Worm (Caenorhabditis elegans) whole organism, midembryonic: ENCODE data around the gene rcat-1.

Experiments
- T22C8.4 ChIP-seq: fragments of 200-800 bp; sonication (Bioruptor generic); IDR thresholded peaks from 2 replicates; pipeline ENCODE4 v1.3.6; 2022; ENCODE audit warnings: missing genetic modification characterization, missing compliant biosample characterization
- klf-2 ChIP-seq: fragments of 200-800 bp; sonication (Bioruptor generic); conservative IDR thresholded peaks from 2 replicates; pipeline ENCODE4 v1.3.6; 2022; ENCODE audit warnings: missing genetic modification reagents, missing genetic modification characterization, missing compliant biosample characterization
- med-1 ChIP-seq: sonication (generic microtip); optimal IDR thresholded peaks from 2 replicates; lab custom pipeline; 2017; ENCODE audit warnings: missing genetic modification characterization, mild to moderate bottlenecking, missing compliant biosample characterization, antibody characterized with exemption, missing genetic modification reagents; ENCODE audit not compliant: insufficient read depth
- ref-1 ChIP-seq: fragments of 200-800 bp; sonication (Bioruptor generic); conservative IDR thresholded peaks from 2 replicates; pipeline ENCODE4 v1.3.6; 2022; ENCODE audit warnings: missing genetic modification reagents, missing genetic modification characterization, missing compliant biosample characterization
- tab-1 ChIP-seq: fragments of 200-800 bp; sonication (Bioruptor generic); IDR thresholded peaks from 2 replicates; pipeline ENCODE4 v1.3.6; 2022; ENCODE audit warnings: missing genetic modification characterization, missing compliant biosample characterization
- ztf-29 ChIP-seq: fragments of 200-800 bp; sonication (Bioruptor generic); IDR thresholded peaks from 2 replicates; pipeline ENCODE4 v1.3.6; 2022; ENCODE audit warnings: missing genetic modification reagents, missing genetic modification characterization, missing compliant biosample characterization

DNA sequence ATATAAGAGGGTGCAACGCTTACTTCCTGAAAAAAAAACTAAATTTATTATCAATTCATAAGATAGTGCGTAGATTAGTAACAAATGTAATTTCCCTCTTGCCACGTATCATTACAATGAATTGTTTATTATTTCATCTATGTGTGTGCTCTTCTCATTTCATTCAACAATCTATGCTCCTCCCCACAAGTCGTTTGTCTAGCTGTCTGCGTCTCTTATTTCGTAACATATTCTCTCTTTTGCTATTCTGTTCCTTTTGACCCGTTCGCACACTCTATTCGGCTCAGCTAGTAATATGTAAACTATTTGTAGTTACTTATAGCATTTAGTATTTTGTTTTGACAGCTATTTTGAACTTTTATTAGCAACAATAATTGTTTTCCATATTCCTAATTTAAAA is 26.8 kb upstream of the rcat-1 start:
- TF ChIP-seq T22C8.4 (GFP tag; lab: Robert Waterston, UW) (no peak), ref-1 (GFP tag; lab: Robert Waterston, UW) (no peak), klf-2 (GFP tag; lab: Robert Waterston, UW) (no peak), med-1 (GFP tag; lab: Kevin White, UChicago) (no peak), ztf-29 (GFP tag; lab: Robert Waterston, UW) (no peak), tab-1 (GFP tag; lab: Robert Waterston, UW) (no peak)
